Fruit fly (Drosophila melanogaster): ENCODE results near the gene Bx42.
"Not testable (repeated sequence)": the region's sequence is repeated elsewhere in the genome, so short reads cannot be mapped to it uniquely, and the experiment has no call there.

Bx42 gene

DNA sequence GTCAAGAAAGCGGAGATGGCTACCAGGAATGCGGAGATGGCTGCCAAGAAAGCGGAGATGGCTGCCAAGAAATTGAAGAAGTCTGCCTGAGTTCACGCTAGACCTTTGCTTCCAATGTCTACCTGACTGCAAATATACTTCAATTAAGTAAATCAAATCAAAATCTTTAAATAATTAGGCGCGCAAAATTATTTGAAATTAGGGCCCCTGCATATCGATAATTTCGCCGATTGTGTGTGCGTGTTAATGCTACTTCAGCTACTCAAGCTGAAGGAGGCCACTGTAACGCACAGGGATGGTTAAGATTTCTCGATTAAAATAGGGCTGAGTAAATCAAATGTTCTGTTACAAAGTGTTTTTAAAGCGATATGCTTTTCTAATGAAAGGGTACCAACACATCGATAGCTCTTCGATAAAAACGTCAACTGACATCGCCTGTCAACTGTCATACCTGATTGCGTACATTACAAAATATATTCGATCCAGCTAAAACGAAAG lies 18.4 kb downstream of the Bx42 start, which contains the start of gene CG6999:
CG6999 (plus strand) TSS at position 448 of the 498 bp plus-strand sequence.
- TF ChIP-seq fd96Ca (GFP tag; IDR thresholded peaks at IDR 0.05); CG34367 (tag; optimal IDR thresholded peaks at IDR 0.05); CG13204 (GFP tag; optimal IDR thresholded peaks at IDR 0.05): not testable (repeated sequence)

DNA sequence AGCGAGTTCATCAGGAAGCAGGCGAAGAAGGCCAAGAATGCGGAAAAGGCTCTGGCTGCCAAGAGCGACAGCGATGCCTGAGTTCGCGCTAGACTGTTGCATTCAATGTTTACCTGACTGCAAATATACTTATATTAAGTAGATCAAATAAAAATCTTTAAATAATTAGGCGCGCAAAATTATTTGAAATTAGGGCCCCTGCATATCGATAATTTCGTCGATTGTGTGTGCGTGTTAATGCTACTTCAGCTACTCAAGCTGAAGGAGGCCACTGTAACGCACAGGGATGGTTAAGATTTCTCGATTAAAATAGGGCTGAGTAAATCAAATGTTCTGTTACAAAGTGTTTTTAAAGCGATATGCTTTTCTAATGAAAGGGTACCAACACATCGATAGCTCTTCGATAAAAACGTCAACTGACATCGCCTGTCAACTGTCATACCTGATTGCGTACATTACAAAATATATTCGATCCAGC lies 19.7 kb downstream of the Bx42 start, which contains the start of gene CG32706:
CG32706 (plus strand) TSS at position 428 of the 478 bp plus-strand sequence.
- not testable (repeated sequence) for TF ChIP-seq CG15710 (tag; optimal IDR thresholded peaks at IDR 0.05); Pif1B (GFP tag; optimal IDR thresholded peaks at IDR 0.05); CG10348 (GFP tag; IDR thresholded peaks at IDR 0.05)

DNA sequence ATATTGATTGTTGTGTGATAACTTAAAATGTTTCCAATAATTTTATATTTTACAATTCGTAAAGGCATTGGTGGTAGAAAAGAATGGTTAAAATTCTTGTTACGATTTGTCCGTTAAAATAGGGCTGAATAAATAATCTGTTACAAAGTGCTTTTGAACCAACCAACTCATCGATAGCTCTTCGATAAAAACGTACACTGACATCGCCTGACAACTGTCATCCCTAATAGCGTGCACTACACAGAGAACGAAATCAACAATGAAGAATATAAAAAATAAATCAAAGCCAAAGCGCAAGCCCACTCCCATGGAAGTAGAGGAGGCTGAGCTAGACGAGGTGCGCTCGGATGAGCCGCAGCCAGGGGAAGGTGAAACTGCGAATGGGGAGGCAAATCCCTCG lies 20.7 kb downstream of the Bx42 start, which contains the start of gene CG32708:
CG32708 (plus strand) TSS at position 207 of the 400 bp plus-strand sequence.
- TF ChIP-seq Pif1A (GFP tag; optimal IDR thresholded peaks at IDR 0.05): no peak
- TF ChIP-seq CG32121 (GFP tag; IDR thresholded peaks at IDR 0.05): no peak
- TF ChIP-seq CG15710 (tag; optimal IDR thresholded peaks at IDR 0.05): no peak
- TF ChIP-seq CG17806 (tag; optimal IDR thresholded peaks at IDR 0.05): no peak

DNA sequence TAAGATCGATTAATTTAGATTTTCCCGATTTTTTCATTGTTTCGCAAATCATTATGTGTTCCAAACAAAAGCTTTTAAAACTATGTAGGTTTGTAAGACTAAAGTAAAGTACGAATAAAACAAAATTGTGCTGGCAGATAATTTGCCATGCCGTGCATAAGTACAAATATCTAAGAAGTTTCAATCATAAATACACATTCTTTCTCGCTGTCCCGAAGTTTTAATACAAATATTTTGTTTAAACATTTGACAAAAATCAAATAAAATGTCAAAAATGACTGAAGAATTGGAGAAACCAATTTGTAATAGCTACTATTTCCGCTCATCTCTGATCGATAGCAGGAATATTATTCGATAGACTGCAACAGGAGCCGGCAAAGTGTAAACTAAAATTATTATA lies 23.8 kb downstream of the Bx42 start, which contains the start of gene APC4:
APC4 (plus strand) TSS at position 332 of the 400 bp plus-strand sequence.
- TF ChIP-seq CG13204 (GFP tag; optimal IDR thresholded peaks at IDR 0.05) (no peak), gl (tag; optimal IDR thresholded peaks at IDR 0.05) (no peak), Pif1A (GFP tag; optimal IDR thresholded peaks at IDR 0.05) (no peak), D1 (tag; optimal IDR thresholded peaks at IDR 0.05) (no peak), Ets98B (GFP tag; IDR thresholded peaks at IDR 0.05) (no peak), EcR (GFP tag; optimal IDR thresholded peaks at IDR 0.05) (no peak), Pif1B (GFP tag; optimal IDR thresholded peaks at IDR 0.05) (no peak), rn (GFP tag; IDR thresholded peaks at IDR 0.05) (no peak), CG10348 (GFP tag; IDR thresholded peaks at IDR 0.05) (no peak), CG32121 (GFP tag; IDR thresholded peaks at IDR 0.05) (no peak), CG4496 (GFP tag; IDR thresholded peaks at IDR 0.05) (no peak), CG15710 (tag; optimal IDR thresholded peaks at IDR 0.05) (peak; percentile 2), CG9948 (tag; optimal IDR thresholded peaks at IDR 0.05) (peak; percentile 9), CG12605 (GFP tag; IDR thresholded peaks at IDR 0.05) (no peak), CG8159 (tag; optimal IDR thresholded peaks at IDR 0.05) (peak; percentile 33), fd96Ca (GFP tag; IDR thresholded peaks at IDR 0.05) (no peak), CG17806 (tag; optimal IDR thresholded peaks at IDR 0.05) (no peak), CG8301 (tag; optimal IDR thresholded peaks at IDR 0.05) (peak; percentile 23), Snoo (tag; optimal IDR thresholded peaks at IDR 0.05) (no peak), CG34367 (tag; optimal IDR thresholded peaks at IDR 0.05) (no peak)

DNA sequence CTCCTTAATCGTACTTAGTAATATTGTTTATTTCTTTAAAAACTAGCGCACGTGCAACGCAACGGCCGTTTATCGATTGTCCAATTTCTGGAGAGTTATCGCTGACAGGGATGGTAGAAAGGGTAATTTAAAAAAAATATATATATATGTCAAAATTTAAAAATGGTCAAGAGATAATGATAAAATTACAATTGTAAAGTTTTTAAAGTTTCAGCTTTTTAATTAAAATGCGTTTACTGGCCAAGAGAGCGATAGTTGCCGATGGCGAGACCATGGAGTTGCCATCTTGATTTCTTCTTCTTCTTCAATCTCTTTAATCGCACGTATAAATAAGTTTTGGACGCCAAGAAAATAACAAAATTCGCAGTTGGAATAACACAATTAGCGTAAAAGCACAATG lies 25.4 kb downstream of the Bx42 start, which contains the start of the genes CG7246 and HP1b:
CG7246 (minus strand) TSS at position 96 of the 400 bp plus-strand sequence.
HP1b (plus strand) TSS at position 102 of the 400 bp plus-strand sequence.
- TF ChIP-seq CG14655 (GFP tag; optimal IDR thresholded peaks at IDR 0.05): no peak
- TF ChIP-seq CG8159 (tag; optimal IDR thresholded peaks at IDR 0.05): peak; percentile 52
- TF ChIP-seq CG15710 (tag; optimal IDR thresholded peaks at IDR 0.05): peak; percentile 62
- TF ChIP-seq CG13204 (GFP tag; optimal IDR thresholded peaks at IDR 0.05): no peak
- peak; percentile 76 for TF ChIP-seq fd96Ca (GFP tag; IDR thresholded peaks at IDR 0.05)
- TF ChIP-seq CG9948 (tag; optimal IDR thresholded peaks at IDR 0.05): peak; percentile 37
- TF ChIP-seq EcR (GFP tag; optimal IDR thresholded peaks at IDR 0.05): no peak
- peak; percentile 67 for TF ChIP-seq CG17806 (tag; optimal IDR thresholded peaks at IDR 0.05)
- TF ChIP-seq CG34367 (tag; optimal IDR thresholded peaks at IDR 0.05): peak; percentile 18
- 0 out of 2 replicates have a peak, but pooled peaks have one; percentile 15 for TF ChIP-seq CG12605 (GFP tag; IDR thresholded peaks at IDR 0.05)
- peak; percentile 65 for TF ChIP-seq Pif1A (GFP tag; optimal IDR thresholded peaks at IDR 0.05)
- peak; percentile 59 for TF ChIP-seq Pif1B (GFP tag; optimal IDR thresholded peaks at IDR 0.05)
- no peak for TF ChIP-seq gl (tag; optimal IDR thresholded peaks at IDR 0.05)
- peak; percentile 38; the same call in 1 of the 2 replicates for TF ChIP-seq rn (GFP tag; IDR thresholded peaks at IDR 0.05)
- TF ChIP-seq CG32121 (GFP tag; IDR thresholded peaks at IDR 0.05): peak; percentile 55; the same call in 1 of the 2 replicates
- no peak for TF ChIP-seq CG10348 (GFP tag; IDR thresholded peaks at IDR 0.05)
- TF ChIP-seq CG8301 (tag; optimal IDR thresholded peaks at IDR 0.05): peak; percentile 26
- TF ChIP-seq D1 (tag; optimal IDR thresholded peaks at IDR 0.05): no peak
- TF ChIP-seq Snoo (tag; optimal IDR thresholded peaks at IDR 0.05): peak; percentile 45
- TF ChIP-seq CG4496 (GFP tag; IDR thresholded peaks at IDR 0.05): peak; percentile 79
- peak; percentile 81 for TF ChIP-seq Ets98B (GFP tag; IDR thresholded peaks at IDR 0.05)

DNA sequence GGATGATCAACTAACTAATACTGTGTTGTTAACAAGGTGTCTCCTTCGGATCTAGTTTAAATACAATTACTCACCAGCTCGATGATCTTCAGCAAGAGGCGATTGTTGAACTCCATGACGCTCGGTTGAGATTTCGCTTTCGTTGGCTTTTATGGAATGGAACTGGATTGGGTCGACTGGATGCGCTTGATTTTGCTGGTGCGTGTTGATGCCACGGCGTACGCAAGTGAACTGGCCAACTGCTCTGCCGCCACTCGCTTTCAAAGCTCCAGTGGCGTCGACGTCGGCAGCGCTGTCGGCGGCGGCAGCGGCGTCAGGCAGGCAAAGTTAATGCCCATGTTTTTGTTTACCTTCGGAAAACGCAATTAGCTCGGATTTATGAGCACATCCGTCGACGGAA lies 28.1 kb downstream of the Bx42 start, which contains the start of gene CG44325:
CG44325 (minus strand) TSS at position 237 of the 400 bp plus-strand sequence.
- TF ChIP-seq Snoo (tag; optimal IDR thresholded peaks at IDR 0.05) (peak; percentile 40), CG9948 (tag; optimal IDR thresholded peaks at IDR 0.05) (no peak), rn (GFP tag; IDR thresholded peaks at IDR 0.05) (no peak), D1 (tag; optimal IDR thresholded peaks at IDR 0.05) (no peak), CG4496 (GFP tag; IDR thresholded peaks at IDR 0.05) (peak; percentile 62; the same call in 1 of the 3 replicates), Pif1B (GFP tag; optimal IDR thresholded peaks at IDR 0.05) (peak; percentile 66), gl (tag; optimal IDR thresholded peaks at IDR 0.05) (peak; percentile 46), Ets98B (GFP tag; IDR thresholded peaks at IDR 0.05) (peak; percentile 64), CG34367 (tag; optimal IDR thresholded peaks at IDR 0.05) (no peak), Pif1A (GFP tag; optimal IDR thresholded peaks at IDR 0.05) (peak; percentile 64), CG8159 (tag; optimal IDR thresholded peaks at IDR 0.05) (no peak), fd96Ca (GFP tag; IDR thresholded peaks at IDR 0.05) (peak; percentile 17; the same call in 1 of the 3 replicates), CG8301 (tag; optimal IDR thresholded peaks at IDR 0.05) (peak; percentile 23), CG14655 (GFP tag; optimal IDR thresholded peaks at IDR 0.05) (no peak), CG17806 (tag; optimal IDR thresholded peaks at IDR 0.05) (no peak), CG15710 (tag; optimal IDR thresholded peaks at IDR 0.05) (no peak), CG32121 (GFP tag; IDR thresholded peaks at IDR 0.05) (peak; percentile 40; the same call in 1 of the 2 replicates), EcR (GFP tag; optimal IDR thresholded peaks at IDR 0.05) (peak; percentile 92), CG13204 (GFP tag; optimal IDR thresholded peaks at IDR 0.05) (no peak), CG12605 (GFP tag; IDR thresholded peaks at IDR 0.05) (peak; percentile 60; the same call in 1 of the 2 replicates), CG10348 (GFP tag; IDR thresholded peaks at IDR 0.05) (no peak)

Measured in whole organism, pupa.